Worm (Caenorhabditis elegans) whole organism, L1 larva: ENCODE data around the gene F56D6.12.

Experiments
- C04F5.9 ChIP-seq: sonication (generic microtip); optimal IDR thresholded peaks from 2 replicates; lab custom pipeline; 2016; ENCODE audit warnings: missing genetic modification characterization, missing compliant biosample characterization
- C16A3.4 ChIP-seq: fragments of 150-350 bp; optimal IDR thresholded peaks from 2 replicates; lab custom pipeline; 2014; ENCODE audit warnings: missing biosample characterization, missing genetic modification characterization
- aha-1 ChIP-seq: fragments of 150-350 bp; optimal IDR thresholded peaks from 2 replicates; lab custom pipeline; 2014; ENCODE audit warnings: missing biosample characterization, missing genetic modification characterization
- aly-2 ChIP-seq: fragments of 150-350 bp; optimal IDR thresholded peaks from 2 replicates; lab custom pipeline; 2014; ENCODE audit warnings: missing biosample characterization, missing genetic modification characterization
- ama-1 ChIP-seq: fragments of 150-350 bp; optimal IDR thresholded peaks from 2 replicates; lab custom pipeline; 2014
- blmp-1 ChIP-seq: fragments of 150-350 bp; optimal IDR thresholded peaks from 2 replicates; lab custom pipeline; 2014; ENCODE audit warnings: missing biosample characterization, missing genetic modification characterization
- ceh-8 ChIP-seq: fragments of 200-800 bp; sonication (Bioruptor generic); optimal IDR thresholded peaks from 2 replicates; lab custom pipeline; 2018; ENCODE audit warnings: mild to moderate bottlenecking, missing genetic modification characterization, moderate library complexity, missing compliant biosample characterization
- ceh-82 ChIP-seq, 3 experiments: fragments of 150-350 bp in 1 of 3; sonication (generic microtip) in 2 of 3; optimal IDR thresholded peaks; 2 replicates each; lab custom pipeline; 2014 to 2017; ENCODE audit warnings: missing biosample characterization in 3 of 3, missing genetic modification characterization in 3 of 3
- ceh-88 ChIP-seq: fragments of 200-800 bp; sonication (Bioruptor generic); IDR thresholded peaks from 2 replicates; pipeline ENCODE4 v1.3.6; 2022; ENCODE audit warnings: missing genetic modification characterization, missing compliant biosample characterization
- ceh-90 ChIP-seq: sonication (generic microtip); optimal IDR thresholded peaks from 2 replicates; lab custom pipeline; 2016; ENCODE audit warnings: missing genetic modification characterization, missing compliant biosample characterization
- ces-1 ChIP-seq: fragments of 150-350 bp; optimal IDR thresholded peaks from 2 replicates; lab custom pipeline; 2014; ENCODE audit warnings: missing biosample characterization, missing genetic modification reagents, missing genetic modification characterization
- dsc-1 ChIP-seq: sonication (generic microtip); optimal IDR thresholded peaks from 2 replicates; lab custom pipeline; 2016; ENCODE audit warnings: mild to moderate bottlenecking, missing genetic modification characterization, missing compliant biosample characterization
- efl-1 ChIP-seq, 4 experiments: fragments of 150-350 bp; optimal IDR thresholded peaks in 3 of 4; peaks in 1 of 4; 1 replicate in 1 of 4; 2 replicates in 3 of 4; lab custom pipeline; 2014; ENCODE audit warnings: missing biosample characterization in 2 of 4, missing genetic modification characterization in 2 of 4, missing genetic modification reagents in 2 of 4
- efl-3 ChIP-seq: fragments of 200-800 bp; sonication (Bioruptor generic); optimal IDR thresholded peaks from 2 replicates; lab custom pipeline; 2018; ENCODE audit warnings: mild to moderate bottlenecking, missing genetic modification characterization, missing compliant biosample characterization
- egl-27 ChIP-seq, 2 experiments: fragments of 150-350 bp in 1 of 2; sonication (generic microtip); optimal IDR thresholded peaks; 3 replicates each; lab custom pipeline; 2017 to 2018; ENCODE audit warnings: missing biosample characterization in 2 of 2, missing genetic modification characterization in 2 of 2, missing genetic modification reagents in 2 of 2
- elt-2 ChIP-seq: sonication (generic microtip); optimal IDR thresholded peaks from 2 replicates; lab custom pipeline; 2016; ENCODE audit warnings: missing genetic modification characterization, mild to moderate bottlenecking, inconsistent platforms, missing compliant biosample characterization, missing genetic modification reagents
- elt-3 ChIP-seq, 6 experiments: fragments of 150-350 bp in 1 of 6; sonication (generic microtip); optimal IDR thresholded peaks; 2 replicates each; lab custom pipeline; 2017 to 2018; ENCODE audit warnings: missing biosample characterization in 6 of 6, missing genetic modification characterization in 6 of 6, inconsistent platforms in 1 of 6
- fkh-4 ChIP-seq: sonication (generic microtip); optimal IDR thresholded peaks from 2 replicates; lab custom pipeline; 2016; ENCODE audit warnings: missing compliant biosample characterization, missing genetic modification characterization, borderline replicate concordance
- hlh-17 ChIP-seq: fragments of 200-800 bp; sonication (Bioruptor generic); optimal IDR thresholded peaks from 2 replicates; lab custom pipeline; 2018; ENCODE audit warnings: missing genetic modification characterization, mild to moderate bottlenecking, missing compliant biosample characterization, moderate library complexity, borderline replicate concordance
- hpl-2 ChIP-seq: fragments of 150-350 bp; optimal IDR thresholded peaks from 2 replicates; lab custom pipeline; 2014; ENCODE audit warnings: missing biosample characterization, missing genetic modification reagents, missing genetic modification characterization
- irx-1 ChIP-seq: sonication (generic microtip); optimal IDR thresholded peaks from 2 replicates; lab custom pipeline; 2016; ENCODE audit warnings: missing genetic modification characterization, missing compliant biosample characterization
- isw-1 ChIP-seq: fragments of 200-800 bp; sonication (Bioruptor generic); IDR thresholded peaks from 2 replicates; pipeline ENCODE4 v1.3.6; 2022; ENCODE audit warnings: missing genetic modification characterization, missing compliant biosample characterization
- jun-1 ChIP-seq: fragments of 150-350 bp; optimal IDR thresholded peaks from 2 replicates; lab custom pipeline; 2014; ENCODE audit warnings: missing biosample characterization, missing genetic modification reagents, missing genetic modification characterization
- lin-15B ChIP-seq: fragments of 150-350 bp; sonication (generic microtip); optimal IDR thresholded peaks from 3 replicates; lab custom pipeline; 2014; ENCODE audit warnings: missing biosample characterization, missing genetic modification characterization
- lin-35 ChIP-seq, 2 experiments: fragments of 150-350 bp; optimal IDR thresholded peaks; 2 replicates each; lab custom pipeline; 2014; ENCODE audit warnings: missing biosample characterization in 2 of 2, missing genetic modification characterization in 2 of 2, missing genetic modification reagents in 2 of 2
- lin-39 ChIP-seq: fragments of 150-350 bp; optimal IDR thresholded peaks from 2 replicates; lab custom pipeline; 2014; ENCODE audit warnings: missing biosample characterization, missing genetic modification reagents, missing genetic modification characterization
- lir-3 ChIP-seq: sonication (generic microtip); optimal IDR thresholded peaks from 2 replicates; lab custom pipeline; 2016; ENCODE audit warnings: mild to moderate bottlenecking, missing genetic modification characterization, moderate library complexity, missing compliant biosample characterization; ENCODE audit not compliant: poor library complexity
- lsy-2 ChIP-seq, 2 experiments: fragments of 150-350 bp; optimal IDR thresholded peaks; 2 replicates each; lab custom pipeline; 2014; ENCODE audit warnings: missing biosample characterization in 2 of 2, missing genetic modification characterization in 2 of 2
- mab-9 ChIP-seq: fragments of 200-800 bp; sonication (Bioruptor generic); IDR thresholded peaks from 2 replicates; pipeline ENCODE4 v1.3.6; 2022; ENCODE audit warnings: missing genetic modification reagents, missing genetic modification characterization, missing compliant biosample characterization
- nhr-11 ChIP-seq: fragments of 150-350 bp; optimal IDR thresholded peaks from 2 replicates; lab custom pipeline; 2014; ENCODE audit warnings: missing biosample characterization, missing genetic modification characterization
- nhr-19 ChIP-seq: fragments of 200-800 bp; sonication (Bioruptor generic); conservative IDR thresholded peaks from 2 replicates; pipeline ENCODE4 v1.3.6; 2022; ENCODE audit warnings: missing genetic modification characterization, missing compliant biosample characterization
- nhr-20 ChIP-seq: sonication (generic microtip); optimal IDR thresholded peaks from 2 replicates; lab custom pipeline; 2016; ENCODE audit warnings: mild to moderate bottlenecking, missing genetic modification characterization, missing compliant biosample characterization
- nhr-28 ChIP-seq: fragments of 150-350 bp; optimal IDR thresholded peaks from 2 replicates; lab custom pipeline; 2014; ENCODE audit warnings: missing biosample characterization, missing genetic modification characterization
- nhr-47 ChIP-seq: sonication (generic microtip); optimal IDR thresholded peaks from 2 replicates; lab custom pipeline; 2016; ENCODE audit warnings: mild to moderate bottlenecking, missing genetic modification characterization, moderate library complexity, missing compliant biosample characterization
- nhr-71 ChIP-seq: sonication (generic microtip); optimal IDR thresholded peaks from 2 replicates; lab custom pipeline; 2016; ENCODE audit warnings: mild to moderate bottlenecking, missing genetic modification characterization, moderate library complexity, missing compliant biosample characterization
- nhr-77 ChIP-seq: fragments of 150-350 bp; optimal IDR thresholded peaks from 2 replicates; lab custom pipeline; 2014; ENCODE audit warnings: missing biosample characterization, missing genetic modification characterization
- nhr-90 ChIP-seq: sonication (generic microtip); optimal IDR thresholded peaks from 2 replicates; lab custom pipeline; 2016; ENCODE audit warnings: mild to moderate bottlenecking, missing genetic modification characterization, missing compliant biosample characterization; ENCODE audit not compliant: poor library complexity
- pag-3 ChIP-seq: sonication (generic microtip); optimal IDR thresholded peaks from 2 replicates; lab custom pipeline; 2017; ENCODE audit warnings: missing genetic modification characterization, mild to moderate bottlenecking, missing compliant biosample characterization, antibody characterized with exemption, borderline replicate concordance; ENCODE audit not compliant: insufficient read depth
- pax-3 ChIP-seq: fragments of 200-800 bp; sonication (Bioruptor generic); optimal IDR thresholded peaks from 2 replicates; lab custom pipeline; 2018; ENCODE audit warnings: mild to moderate bottlenecking, missing genetic modification characterization, moderate library complexity, missing compliant biosample characterization
- skn-1 ChIP-seq: fragments of 150-350 bp; optimal IDR thresholded peaks from 2 replicates; lab custom pipeline; 2014; ENCODE audit warnings: missing biosample characterization, missing genetic modification characterization
- snpc-4 ChIP-seq: fragments of 150-350 bp; optimal IDR thresholded peaks from 2 replicates; lab custom pipeline; 2014; ENCODE audit warnings: missing biosample characterization, missing genetic modification characterization
- snu-23 ChIP-seq: sonication (generic microtip); optimal IDR thresholded peaks from 2 replicates; lab custom pipeline; 2016; ENCODE audit warnings: missing genetic modification characterization, missing compliant biosample characterization
- sup-37 ChIP-seq: fragments of 200-800 bp; sonication (Bioruptor generic); optimal IDR thresholded peaks from 2 replicates; lab custom pipeline; 2018; ENCODE audit warnings: mild to moderate bottlenecking, missing genetic modification characterization, missing compliant biosample characterization
- swsn-7 ChIP-seq: sonication (generic microtip); optimal IDR thresholded peaks from 2 replicates; lab custom pipeline; 2016; ENCODE audit warnings: missing genetic modification characterization, missing compliant biosample characterization
- tlp-1 ChIP-seq: fragments of 150-350 bp; optimal IDR thresholded peaks from 2 replicates; lab custom pipeline; 2014; ENCODE audit warnings: missing biosample characterization, missing genetic modification characterization
- unc-30 ChIP-seq: sonication (generic microtip); optimal IDR thresholded peaks from 2 replicates; lab custom pipeline; 2017; ENCODE audit warnings: missing biosample characterization, missing genetic modification characterization
- unc-62 ChIP-seq: fragments of 150-350 bp; optimal IDR thresholded peaks from 2 replicates; lab custom pipeline; 2014; ENCODE audit warnings: missing biosample characterization, missing genetic modification reagents, missing genetic modification characterization
- unc-98 ChIP-seq: fragments of 200-800 bp; sonication (Bioruptor generic); IDR thresholded peaks from 2 replicates; pipeline ENCODE4 v1.3.6; 2022; ENCODE audit warnings: missing genetic modification characterization, missing compliant biosample characterization
- zag-1 ChIP-seq: fragments of 150-350 bp; optimal IDR thresholded peaks from 2 replicates; lab custom pipeline; 2014; ENCODE audit warnings: missing biosample characterization, missing genetic modification characterization
- ztf-4 ChIP-seq: fragments of 150-350 bp; optimal IDR thresholded peaks from 2 replicates; lab custom pipeline; 2014; ENCODE audit warnings: missing biosample characterization, missing genetic modification characterization

The F56D6.12 gene

DNA sequence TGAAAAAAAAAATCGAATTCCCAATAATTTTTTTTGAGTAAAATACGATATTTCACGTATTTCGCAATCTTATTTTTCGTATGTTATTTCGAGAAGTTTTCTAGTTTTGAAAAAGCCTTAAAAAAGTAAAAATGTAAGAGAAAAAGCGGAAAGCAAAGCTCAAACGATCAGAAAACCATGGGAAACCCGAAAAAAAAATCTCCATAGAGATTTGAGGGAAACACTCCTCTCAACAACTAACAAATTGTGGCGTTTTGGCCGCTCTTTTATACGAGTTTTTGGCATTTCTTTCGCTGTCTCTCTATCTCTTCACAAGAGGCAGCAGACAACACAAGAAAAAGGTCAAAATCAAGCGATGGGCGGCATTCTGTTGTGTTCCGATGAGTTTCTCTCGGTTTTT, 33.5 kb upstream of the F56D6.12 start (continued):
- TF ChIP-seq aly-2 (tag; lab: Kevin White, UChicago) (peak; percentile 49), jun-1 (tag; lab: Kevin White, UChicago) (no peak), nhr-90 (tag; lab: Kevin White, UChicago) (peak; percentile 8), hpl-2 (GFP tag; lab: Kevin White, UChicago) (no peak), ces-1 (GFP tag; lab: Kevin White, UChicago) (no peak), egl-27 (tag; optimal IDR thresholded peaks at IDR 0.05; lab: Kevin White, UChicago) (no peak), pag-3 (tag; lab: Kevin White, UChicago) (no peak), blmp-1 (tag; lab: Kevin White, UChicago) (peak; percentile 31), unc-30 (tag; lab: Kevin White, UChicago) (no peak), sup-37 (GFP tag; lab: Kevin White, UChicago) (no peak), nhr-71 (peak; percentile 50), swsn-7 (tag; lab: Kevin White, UChicago) (peak; percentile 10), tlp-1 (tag; lab: Kevin White, UChicago) (no peak), ceh-88 (GFP tag; lab: Robert Waterston, UW) (no peak), elt-2 (tag; lab: Kevin White, UChicago) (no peak), nhr-77 (tag; lab: Kevin White, UChicago) (no peak), ztf-4 (no peak), efl-1 (optimal IDR thresholded peaks at IDR 0.05; lab: Kevin White, UChicago) (peak; percentile 34 to 46), efl-1 (GFP tag; optimal IDR thresholded peaks at IDR 0.05 in 1 of 2; lab: Kevin White, UChicago) (peak in 1 of 2 experiments; percentile 17), elt-3 (tag; optimal IDR thresholded peaks at IDR 0.05; lab: Kevin White, UChicago) (peak in 2 of 6 experiments; percentile 0 to 10), nhr-47 (tag; lab: Kevin White, UChicago) (peak; percentile 22), nhr-11 (no peak), ceh-90 (tag; lab: Kevin White, UChicago) (no peak), lir-3 (tag; lab: Kevin White, UChicago) (no peak), hlh-17 (GFP tag; lab: Kevin White, UChicago) (no peak), snpc-4 (no peak), irx-1 (no peak), nhr-19 (GFP tag; lab: Robert Waterston, UW) (no peak), pax-3 (tag; lab: Kevin White, UChicago) (no peak), nhr-28 (tag; lab: Kevin White, UChicago) (no peak), zag-1 (no peak), nhr-20 (tag; lab: Kevin White, UChicago) (peak; percentile 41), lin-35 (GFP tag; optimal IDR thresholded peaks at IDR 0.05; lab: Kevin White, UChicago) (peak; percentile 17 to 41), skn-1 (tag; lab: Kevin White, UChicago) (no peak), C04F5.9 (tag; lab: Kevin White, UChicago) (no peak), lin-39 (tag; lab: Kevin White, UChicago) (no peak), isw-1 (GFP tag; lab: Robert Waterston, UW) (no peak), unc-62 (GFP tag; lab: Kevin White, UChicago) (no peak)

DNA sequence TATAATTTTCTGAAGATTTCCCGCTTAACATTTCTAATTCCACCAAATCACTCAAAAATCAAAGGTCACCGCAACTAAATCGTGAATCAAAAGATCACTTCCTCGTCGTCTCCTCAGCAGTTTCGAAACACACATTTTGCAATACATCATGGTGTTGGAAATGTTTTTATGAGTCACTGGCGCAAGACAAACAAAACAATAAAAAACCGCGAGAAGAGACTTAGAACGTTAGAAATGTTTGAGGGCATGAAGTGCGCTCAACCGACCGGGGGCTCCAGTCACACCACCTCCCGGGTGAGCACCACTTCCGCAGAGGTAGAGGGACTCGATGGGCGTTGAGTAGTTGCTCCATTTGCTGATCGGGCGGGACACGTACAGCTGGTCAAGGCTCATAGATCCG, 32.7 kb upstream of the F56D6.12 start:
- TF ChIP-seq ceh-8 = no peak
- TF ChIP-seq nhr-28 (tag; lab: Kevin White, UChicago) = no peak
- no peak for TF ChIP-seq efl-3 (GFP tag; lab: Kevin White, UChicago)
- TF ChIP-seq aly-2 (tag; lab: Kevin White, UChicago) = no peak
- TF ChIP-seq zag-1 = no peak
- no peak for TF ChIP-seq unc-30 (tag; lab: Kevin White, UChicago)
- TF ChIP-seq snu-23 (GFP tag; lab: Kevin White, UChicago) = no peak
- no peak for TF ChIP-seq pag-3 (tag; lab: Kevin White, UChicago)
- TF ChIP-seq unc-98 (GFP tag; lab: Robert Waterston, UW) = 0 out of 2 replicates have a peak, but pooled peaks have one; percentile 15
- TF ChIP-seq dsc-1 (tag; lab: Kevin White, UChicago) = peak; percentile 41
- TF ChIP-seq nhr-71 = no peak
- TF ChIP-seq fkh-4 (tag; lab: Kevin White, UChicago) = no peak
- TF ChIP-seq elt-2 (tag; lab: Kevin White, UChicago) = no peak
- TF ChIP-seq lsy-2 (tag; optimal IDR thresholded peaks at IDR 0.05; lab: Kevin White, UChicago) = peak in 1 of 2 experiments; percentile 38
- no peak for TF ChIP-seq aha-1 (tag; lab: Kevin White, UChicago)
- TF ChIP-seq jun-1 (tag; lab: Kevin White, UChicago) = peak; percentile 70
- TF ChIP-seq nhr-47 (tag; lab: Kevin White, UChicago) = no peak
- 0 out of 2 replicates have a peak, but pooled peaks have one; percentile 26 for TF ChIP-seq mab-9
- peak in 2 of 3 experiments; percentile 15 to 42 for TF ChIP-seq ceh-82 (tag; optimal IDR thresholded peaks at IDR 0.05; lab: Kevin White, UChicago)
- no peak for TF ChIP-seq ama-1 (lab: Kevin White, UChicago)
- TF ChIP-seq lin-15B (tag; lab: Kevin White, UChicago) = no peak
- TF ChIP-seq C16A3.4 (tag; lab: Kevin White, UChicago) = peak; percentile 29
- TF ChIP-seq ces-1 (GFP tag; lab: Kevin White, UChicago) = no peak
- TF ChIP-seq skn-1 (tag; lab: Kevin White, UChicago) = peak; percentile 21
